Fruit fly (Drosophila melanogaster) whole organism, embryonic: ENCODE results near the gene Grd.

ENCODE experiments used
- Asciz ChIP-seq: fragments of 200-800 bp; sonication (Bioruptor generic); optimal IDR thresholded peaks from 2 replicates; lab custom pipeline; 2017; ENCODE audit warnings: missing biosample characterization, mild to moderate bottlenecking, missing genetic modification characterization, missing genetic modification reagents
- Atf6 ChIP-seq: fragments of 200-800 bp; sonication (Bioruptor generic); IDR thresholded peaks from 2 replicates; pipeline ENCODE4 v1.3.6; 2022; ENCODE audit warnings: missing biosample characterization, missing genetic modification characterization
- B-H1 ChIP-seq: fragments of 200-800 bp; sonication (Bioruptor generic); IDR thresholded peaks from 3 replicates; pipeline ENCODE4 v1.3.6; 2022; ENCODE audit warnings: missing biosample characterization, missing genetic modification characterization
- BtbVII ChIP-seq: fragments of 200-800 bp; sonication (Bioruptor generic); optimal IDR thresholded peaks from 3 replicates; lab custom pipeline; 2017; ENCODE audit warnings: missing biosample characterization, mild to moderate bottlenecking, missing genetic modification characterization
- CG10543 ChIP-seq: fragments of 200-800 bp; sonication (Bioruptor generic); optimal IDR thresholded peaks from 3 replicates; lab custom pipeline; 2017; ENCODE audit warnings: missing biosample characterization, mild to moderate bottlenecking, missing genetic modification characterization, moderate library complexity
- CG12071 ChIP-seq: fragments of 200-800 bp; sonication (Bioruptor generic); optimal IDR thresholded peaks from 3 replicates; lab custom pipeline; 2018; ENCODE audit warnings: missing biosample characterization, mild to moderate bottlenecking, missing genetic modification characterization
- CG12104 ChIP-seq: fragments of 200-800 bp; sonication (Bioruptor generic); optimal IDR thresholded peaks from 3 replicates; lab custom pipeline; 2016; ENCODE audit warnings: missing biosample characterization, missing genetic modification characterization
- CG12299 ChIP-seq: fragments of 200-800 bp; sonication (Bioruptor generic); optimal IDR thresholded peaks from 2 replicates; lab custom pipeline; 2018; ENCODE audit warnings: missing biosample characterization, mild to moderate bottlenecking, missing genetic modification characterization
- CG13296 ChIP-seq: fragments of 200-800 bp; sonication (Bioruptor generic); optimal IDR thresholded peaks from 3 replicates; lab custom pipeline; 2018; ENCODE audit warnings: missing biosample characterization, mild to moderate bottlenecking, missing genetic modification characterization
- CG13424 ChIP-seq: fragments of 200-800 bp; sonication (Bioruptor generic); optimal IDR thresholded peaks from 2 replicates; lab custom pipeline; 2019; ENCODE audit warnings: missing biosample characterization, mild to moderate bottlenecking, missing genetic modification characterization, moderate library complexity
- CG14050 ChIP-seq: fragments of 200-800 bp; sonication (Bioruptor generic); IDR thresholded peaks from 3 replicates; pipeline ENCODE4 v1.3.6; 2022; ENCODE audit warnings: missing biosample characterization, missing genetic modification characterization
- CG15011 ChIP-seq: fragments of 200-800 bp; sonication (Bioruptor generic); optimal IDR thresholded peaks from 3 replicates; lab custom pipeline; 2018; ENCODE audit warnings: missing biosample characterization, mild to moderate bottlenecking, missing genetic modification characterization
- CG15269 ChIP-seq: fragments of 200-800 bp; sonication (Bioruptor generic); optimal IDR thresholded peaks from 2 replicates; lab custom pipeline; 2018; ENCODE audit warnings: missing biosample characterization, mild to moderate bottlenecking, missing genetic modification characterization, moderate library complexity
- CG15479 ChIP-seq: fragments of 200-800 bp; sonication (Bioruptor generic); optimal IDR thresholded peaks from 3 replicates; lab custom pipeline; 2019; ENCODE audit warnings: missing biosample characterization, mild to moderate bottlenecking, missing genetic modification characterization, moderate library complexity
- CG15514 ChIP-seq: fragments of 200-800 bp; sonication (Bioruptor generic); optimal IDR thresholded peaks from 3 replicates; lab custom pipeline; 2017; ENCODE audit warnings: missing biosample characterization, missing genetic modification characterization, mild to moderate bottlenecking, moderate library complexity, missing genetic modification reagents
- CG1647 ChIP-seq: fragments of 200-800 bp; sonication (Bioruptor generic); optimal IDR thresholded peaks from 3 replicates; lab custom pipeline; 2016; ENCODE audit warnings: missing biosample characterization, missing genetic modification characterization
- CG18764 ChIP-seq: fragments of 200-800 bp; sonication (Bioruptor generic); optimal IDR thresholded peaks from 3 replicates; lab custom pipeline; 2016; ENCODE audit warnings: missing biosample characterization, missing genetic modification characterization
- CG2889 ChIP-seq: fragments of 200-800 bp; sonication (Bioruptor generic); IDR thresholded peaks from 3 replicates; pipeline ENCODE4 v1.3.6; 2022; ENCODE audit warnings: missing biosample characterization, missing genetic modification characterization
- CG3163 ChIP-seq: fragments of 200-800 bp; sonication (Bioruptor generic); optimal IDR thresholded peaks from 3 replicates; lab custom pipeline; 2016; ENCODE audit warnings: missing biosample characterization, missing genetic modification characterization
- CG34376 ChIP-seq: fragments of 200-800 bp; sonication (Bioruptor generic); optimal IDR thresholded peaks from 2 replicates; lab custom pipeline; 2018; ENCODE audit warnings: missing biosample characterization, mild to moderate bottlenecking, missing genetic modification characterization
- CG34422 ChIP-seq: fragments of 200-800 bp; sonication (Bioruptor generic); IDR thresholded peaks from 3 replicates; pipeline ENCODE4 v1.3.6; 2022; ENCODE audit warnings: missing biosample characterization, missing genetic modification characterization
- CG6175 ChIP-seq: fragments of 200-800 bp; sonication (Bioruptor generic); IDR thresholded peaks from 3 replicates; pipeline ENCODE4 v1.3.6; 2022; ENCODE audit warnings: missing biosample characterization, missing genetic modification characterization
- CG7556 ChIP-seq: fragments of 200-800 bp; sonication (Bioruptor generic); optimal IDR thresholded peaks from 2 replicates; lab custom pipeline; 2017; ENCODE audit warnings: missing biosample characterization, mild to moderate bottlenecking, missing genetic modification characterization
- CG7987 ChIP-seq: fragments of 200-800 bp; sonication (Bioruptor generic); optimal IDR thresholded peaks from 2 replicates; lab custom pipeline; 2018; ENCODE audit warnings: missing biosample characterization, mild to moderate bottlenecking, missing genetic modification characterization, moderate library complexity
- CG9437 ChIP-seq: fragments of 200-800 bp; sonication (Bioruptor generic); optimal IDR thresholded peaks from 2 replicates; lab custom pipeline; 2018; ENCODE audit warnings: missing biosample characterization, mild to moderate bottlenecking, missing genetic modification characterization
- CkIIα-i1 ChIP-seq: fragments of 200-800 bp; sonication (Bioruptor generic); IDR thresholded peaks from 2 replicates; pipeline ENCODE4 v1.3.6; 2022; ENCODE audit warnings: missing biosample characterization, missing genetic modification characterization
- CrebB ChIP-seq: fragments of 200-800 bp; sonication (Bioruptor generic); optimal IDR thresholded peaks from 3 replicates; lab custom pipeline; 2018; ENCODE audit warnings: missing biosample characterization, mild to moderate bottlenecking, missing genetic modification characterization
- Dek ChIP-seq: fragments of 200-800 bp; sonication (Bioruptor generic); optimal IDR thresholded peaks from 3 replicates; lab custom pipeline; 2019; ENCODE audit warnings: missing biosample characterization, mild to moderate bottlenecking, missing genetic modification characterization, moderate library complexity
- HHEX ChIP-seq: fragments of 200-800 bp; sonication (Bioruptor generic); optimal IDR thresholded peaks from 3 replicates; lab custom pipeline; 2017; ENCODE audit warnings: missing biosample characterization, mild to moderate bottlenecking, missing genetic modification characterization, missing genetic modification reagents
- Hey ChIP-seq: fragments of 200-800 bp; sonication (Bioruptor generic); optimal IDR thresholded peaks from 3 replicates; lab custom pipeline; 2018; ENCODE audit warnings: missing biosample characterization, mild to moderate bottlenecking, missing genetic modification characterization
- Hmr ChIP-seq: fragments of 200-800 bp; sonication (Bioruptor generic); optimal IDR thresholded peaks from 3 replicates; lab custom pipeline; 2017; ENCODE audit warnings: mild to moderate bottlenecking, missing biosample characterization, missing genetic modification reagents, missing genetic modification characterization
- Hr3 ChIP-seq: fragments of 200-800 bp; sonication (Bioruptor generic); optimal IDR thresholded peaks from 3 replicates; lab custom pipeline; 2016; ENCODE audit warnings: missing biosample characterization, missing genetic modification characterization
- Jarid2 ChIP-seq: fragments of 200-800 bp; sonication (Bioruptor generic); optimal IDR thresholded peaks from 3 replicates; lab custom pipeline; 2017; ENCODE audit warnings: mild to moderate bottlenecking, missing biosample characterization, missing genetic modification reagents, missing genetic modification characterization
- Meics ChIP-seq: fragments of 200-800 bp; sonication (Bioruptor generic); optimal IDR thresholded peaks from 2 replicates; lab custom pipeline; 2017; ENCODE audit warnings: missing biosample characterization, mild to moderate bottlenecking, missing genetic modification characterization
- Mrtf ChIP-seq: fragments of 200-800 bp; sonication (Bioruptor generic); IDR thresholded peaks from 3 replicates; pipeline ENCODE4 v1.3.6; 2022; ENCODE audit warnings: missing biosample characterization, missing genetic modification characterization
- NFAT ChIP-seq: fragments of 200-800 bp; sonication (Bioruptor generic); IDR thresholded peaks from 2 replicates; pipeline ENCODE4 v1.3.6; 2022; ENCODE audit warnings: missing biosample characterization, missing genetic modification characterization
- Opbp ChIP-seq: fragments of 200-800 bp; sonication (Bioruptor generic); IDR thresholded peaks from 3 replicates; pipeline ENCODE4 v1.3.6; 2022; ENCODE audit warnings: missing biosample characterization, missing genetic modification characterization; ENCODE audit not compliant: partially characterized antibody
- PHDP ChIP-seq: fragments of 200-800 bp; sonication (Bioruptor generic); optimal IDR thresholded peaks from 3 replicates; lab custom pipeline; 2018; ENCODE audit warnings: missing biosample characterization, mild to moderate bottlenecking, missing genetic modification characterization, moderate library complexity
- Pdp1 ChIP-seq, 2 experiments: fragments of 200-800 bp; sonication (Bioruptor generic); optimal IDR thresholded peaks; 3 replicates each; lab custom pipeline; 2016; ENCODE audit warnings: missing biosample characterization in 2 of 2, missing genetic modification characterization in 2 of 2, mild to moderate bottlenecking in 1 of 2, moderate library complexity in 1 of 2
- Scr ChIP-seq: fragments of 200-800 bp; sonication (Bioruptor generic); IDR thresholded peaks from 2 replicates; pipeline ENCODE4 v1.3.6; 2022; ENCODE audit warnings: missing biosample characterization, missing genetic modification characterization; ENCODE audit not compliant: partially characterized antibody
- caup ChIP-seq: fragments of 200-800 bp; sonication (Bioruptor generic); optimal IDR thresholded peaks from 3 replicates; lab custom pipeline; 2017; ENCODE audit warnings: missing biosample characterization, mild to moderate bottlenecking, missing genetic modification characterization, moderate library complexity; ENCODE audit not compliant: severe bottlenecking
- ci ChIP-seq: fragments of 200-800 bp; sonication (Bioruptor generic); IDR thresholded peaks from 3 replicates; pipeline ENCODE4 v1.3.6; 2022; ENCODE audit warnings: missing biosample characterization, missing genetic modification characterization
- disco-r ChIP-seq: fragments of 200-800 bp; sonication (Bioruptor generic); optimal IDR thresholded peaks from 2 replicates; lab custom pipeline; 2016; ENCODE audit warnings: missing biosample characterization, missing genetic modification characterization
- mirr ChIP-seq: fragments of 200-800 bp; sonication (Bioruptor generic); optimal IDR thresholded peaks from 3 replicates; lab custom pipeline; 2018; ENCODE audit warnings: missing biosample characterization, mild to moderate bottlenecking, missing genetic modification characterization
- oc ChIP-seq: fragments of 200-800 bp; sonication (Bioruptor generic); optimal IDR thresholded peaks from 2 replicates; lab custom pipeline; 2018; ENCODE audit warnings: missing biosample characterization, mild to moderate bottlenecking, missing genetic modification characterization, moderate library complexity
- sd ChIP-seq: fragments of 200-800 bp; sonication (Bioruptor generic); optimal IDR thresholded peaks from 3 replicates; lab custom pipeline; 2018; ENCODE audit warnings: missing biosample characterization, mild to moderate bottlenecking, missing genetic modification characterization, moderate library complexity
- sens ChIP-seq: fragments of 200-800 bp; sonication (Bioruptor generic); peaks from one replicate; lab custom pipeline; 2016; ENCODE audit warnings: missing biosample characterization, missing genetic modification characterization
- sob ChIP-seq: fragments of 200-800 bp; sonication (Bioruptor generic); IDR thresholded peaks from 2 replicates; pipeline ENCODE4 v1.3.6; 2022; ENCODE audit warnings: missing biosample characterization, missing genetic modification characterization
- sug ChIP-seq: fragments of 200-800 bp; optimal IDR thresholded peaks from 2 replicates; lab custom pipeline; 2019; ENCODE audit warnings: missing biosample characterization, mild to moderate bottlenecking, missing genetic modification characterization, moderate library complexity

Grd gene

DNA sequence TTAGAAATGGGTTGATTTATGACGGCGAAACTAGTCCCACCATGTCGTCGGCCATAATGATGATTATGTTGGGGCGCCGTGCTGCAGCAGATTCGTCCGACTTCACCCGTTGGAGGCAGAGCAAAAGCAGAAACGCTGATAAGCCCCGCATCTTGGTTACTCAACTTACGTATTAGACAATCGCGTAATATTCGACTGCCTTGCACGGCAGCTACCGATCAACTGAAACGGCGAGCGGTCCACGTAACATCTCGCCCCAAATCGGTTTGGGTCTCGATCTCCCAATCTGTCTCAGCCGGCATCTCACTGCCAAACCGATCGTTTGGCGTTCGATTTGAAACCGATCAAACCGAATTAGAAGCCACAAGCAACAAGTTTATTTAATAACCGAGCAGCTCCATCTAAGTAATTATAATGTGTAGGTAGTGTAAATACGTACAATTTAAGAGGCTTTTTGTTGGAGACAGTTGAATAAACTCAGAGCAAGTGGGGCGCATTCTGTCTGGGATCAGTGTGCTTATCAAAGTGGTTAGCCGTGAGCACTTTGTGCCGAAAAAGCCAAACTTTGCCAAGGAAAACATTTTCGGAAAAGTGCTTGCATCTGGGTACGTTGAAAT, 14.4 kb upstream of the Grd start, which contains the start of gene CG32191 (continued):
- peak; percentile 2 for TF ChIP-seq CrebB (tag; lab: Kevin White, UChicago)
- no peak for TF ChIP-seq Mrtf (GFP tag; lab: Robert Waterston, UW)
- no peak for TF ChIP-seq CG13424 (tag; lab: Kevin White, UChicago)
- TF ChIP-seq Asciz = peak; percentile 52
- no peak for TF ChIP-seq CkIIα-i1 (GFP tag; lab: Robert Waterston, UW)
- TF ChIP-seq HHEX (GFP tag; lab: Kevin White, UChicago) = peak; percentile 37
- no peak for TF ChIP-seq Dek (tag; lab: Kevin White, UChicago)
- TF ChIP-seq disco-r = no peak
- peak; percentile 27 for TF ChIP-seq Jarid2 (GFP tag; lab: Kevin White, UChicago)
- peak; percentile 69 for TF ChIP-seq sens (GFP tag; lab: Kevin White, UChicago)
- TF ChIP-seq sd (tag; lab: Kevin White, UChicago) = no peak
- TF ChIP-seq CG7556 = no peak
- no peak for TF ChIP-seq CG1647 (GFP tag; lab: Kevin White, UChicago)
- TF ChIP-seq Opbp (GFP tag; lab: Robert Waterston, UW) = no peak
- peak; percentile 20; the same call in 1 of the 2 replicates for TF ChIP-seq sob (GFP tag; lab: Robert Waterston, UW)
- peak; percentile 26 for TF ChIP-seq CG15269 (tag; lab: Kevin White, UChicago)
- peak; percentile 23 for TF ChIP-seq CG15011 (GFP tag; lab: Kevin White, UChicago)
- no peak for TF ChIP-seq CG18764 (GFP tag; lab: Kevin White, UChicago)
- peak in 1 of 2 experiments; percentile 93 for TF ChIP-seq Pdp1 (GFP tag; optimal IDR thresholded peaks at IDR 0.05; lab: Kevin White, UChicago)
- TF ChIP-seq CG3163 = no peak
- peak; percentile 32 for TF ChIP-seq CG12071 (GFP tag; lab: Kevin White, UChicago)
- peak; percentile 50 for TF ChIP-seq caup (GFP tag; lab: Kevin White, UChicago)
- TF ChIP-seq CG34422 (GFP tag; lab: Robert Waterston, UW) = peak; percentile 16; the same call in 1 of the 3 replicates
- TF ChIP-seq Scr (GFP tag; lab: Robert Waterston, UW) = no peak
- TF ChIP-seq mirr (GFP tag; lab: Kevin White, UChicago) = peak; percentile 44
- TF ChIP-seq CG15514 = peak; percentile 48
- peak; percentile 59 for TF ChIP-seq CG9437
- no peak for TF ChIP-seq Hr3 (GFP tag; lab: Kevin White, UChicago)
- peak; percentile 27 for TF ChIP-seq CG7987 (GFP tag; lab: Kevin White, UChicago)
- TF ChIP-seq CG14050 (GFP tag; lab: Robert Waterston, UW) = no peak
- TF ChIP-seq Meics = peak; percentile 34
- TF ChIP-seq BtbVII (GFP tag; lab: Kevin White, UChicago) = peak; percentile 44
- TF ChIP-seq ci (GFP tag; lab: Robert Waterston, UW) = 0 out of 3 replicates have a peak, but pooled peaks have one; percentile 31
- TF ChIP-seq CG12299 (tag; lab: Kevin White, UChicago) = no peak
- 0 out of 3 replicates have a peak, but pooled peaks have one; percentile 8 for TF ChIP-seq CG2889 (GFP tag; lab: Robert Waterston, UW)
- TF ChIP-seq CG10543 = peak; percentile 44
- TF ChIP-seq NFAT = peak; percentile 14; the same call in 1 of the 2 replicates
- peak; percentile 59 for TF ChIP-seq Hmr (GFP tag; lab: Kevin White, UChicago)
- peak; percentile 38 for TF ChIP-seq CG13296 (GFP tag; lab: Kevin White, UChicago)
- no peak for TF ChIP-seq CG15479 (GFP tag; lab: Kevin White, UChicago)
- peak; percentile 22 for TF ChIP-seq PHDP (tag; lab: Kevin White, UChicago)
- peak; percentile 29 for TF ChIP-seq sug (tag; lab: Kevin White, UChicago)
- TF ChIP-seq B-H1 (GFP tag; lab: Robert Waterston, UW) = no peak
- TF ChIP-seq CG34376 (GFP tag; lab: Kevin White, UChicago) = peak; percentile 59
- TF ChIP-seq oc = peak; percentile 40
- TF ChIP-seq CG12104 (GFP tag; lab: Kevin White, UChicago) = no peak
- TF ChIP-seq Hey = no peak
- 0 out of 3 replicates have a peak, but pooled peaks have one; percentile 33 for TF ChIP-seq CG6175 (GFP tag; lab: Robert Waterston, UW)
- TF ChIP-seq Atf6 (GFP tag; lab: Robert Waterston, UW) = 0 out of 2 replicates have a peak, but pooled peaks have one; percentile 32
